Fruit fly (Drosophila melanogaster) whole organism, embryonic: Measurements from ENCODE around the gene CG5790.
A peak's percentile ranks its signal among the peaks of the same experiment; 100 is the strongest.

ENCODE experiments used
- Atf3 ChIP-seq: fragments of 200-800 bp; sonication (Bioruptor generic); optimal IDR thresholded peaks from 3 replicates; lab custom pipeline; 2016; ENCODE audit warnings: missing biosample characterization, missing genetic modification characterization
- B-H1 ChIP-seq: fragments of 200-800 bp; sonication (Bioruptor generic); IDR thresholded peaks from 3 replicates; pipeline ENCODE4 v1.3.6; 2022; ENCODE audit warnings: missing biosample characterization, missing genetic modification characterization
- B-H2 ChIP-seq: fragments of 200-800 bp; sonication (Bioruptor generic); optimal IDR thresholded peaks from 2 replicates; lab custom pipeline; 2018; ENCODE audit warnings: missing biosample characterization, mild to moderate bottlenecking, missing genetic modification characterization
- CG10274 ChIP-seq: fragments of 200-800 bp; sonication (Bioruptor generic); optimal IDR thresholded peaks from 3 replicates; lab custom pipeline; 2017; ENCODE audit warnings: missing biosample characterization, mild to moderate bottlenecking, missing genetic modification characterization
- CG10321 ChIP-seq: fragments of 200-800 bp; sonication (Bioruptor generic); IDR thresholded peaks from 2 replicates; pipeline ENCODE4 v1.3.6; 2022; ENCODE audit warnings: missing biosample characterization, missing genetic modification characterization
- CG11398 ChIP-seq: fragments of 200-800 bp; sonication (Bioruptor generic); optimal IDR thresholded peaks from 2 replicates; lab custom pipeline; 2016; ENCODE audit warnings: missing biosample characterization, missing genetic modification characterization
- CG12236 ChIP-seq: fragments of 200-800 bp; sonication (Bioruptor generic); optimal IDR thresholded peaks from 2 replicates; lab custom pipeline; 2016; ENCODE audit warnings: missing biosample characterization, missing genetic modification characterization
- CG12299 ChIP-seq: fragments of 200-800 bp; sonication (Bioruptor generic); optimal IDR thresholded peaks from 2 replicates; lab custom pipeline; 2018; ENCODE audit warnings: missing biosample characterization, mild to moderate bottlenecking, missing genetic modification characterization
- CG14014 ChIP-seq: fragments of 200-800 bp; sonication (Bioruptor generic); IDR thresholded peaks from 2 replicates; pipeline ENCODE4 v1.3.6; 2022; ENCODE audit warnings: missing biosample characterization, missing genetic modification characterization
- CG15269 ChIP-seq: fragments of 200-800 bp; sonication (Bioruptor generic); optimal IDR thresholded peaks from 2 replicates; lab custom pipeline; 2018; ENCODE audit warnings: missing biosample characterization, mild to moderate bottlenecking, missing genetic modification characterization, moderate library complexity
- CG15479 ChIP-seq: fragments of 200-800 bp; sonication (Bioruptor generic); optimal IDR thresholded peaks from 3 replicates; lab custom pipeline; 2019; ENCODE audit warnings: missing biosample characterization, mild to moderate bottlenecking, missing genetic modification characterization, moderate library complexity
- CG16813 ChIP-seq: fragments of 200-800 bp; sonication (Bioruptor generic); IDR thresholded peaks from 3 replicates; pipeline ENCODE4 v1.3.6; 2022; ENCODE audit warnings: missing biosample characterization, missing genetic modification characterization; ENCODE audit not compliant: partially characterized antibody
- CG17612 ChIP-seq: fragments of 200-800 bp; sonication (Bioruptor generic); IDR thresholded peaks from 2 replicates; pipeline ENCODE4 v1.3.6; 2022; ENCODE audit warnings: missing biosample characterization, missing genetic modification characterization
- CG30403 ChIP-seq: fragments of 200-800 bp; sonication (Bioruptor generic); optimal IDR thresholded peaks from 3 replicates; lab custom pipeline; 2016; ENCODE audit warnings: missing biosample characterization, missing genetic modification characterization
- CG3847 ChIP-seq: fragments of 200-800 bp; sonication (Bioruptor generic); IDR thresholded peaks from 2 replicates; pipeline ENCODE4 v1.3.6; 2022; ENCODE audit warnings: missing biosample characterization, missing genetic modification characterization
- CG4617 ChIP-seq: fragments of 200-800 bp; sonication (Bioruptor generic); optimal IDR thresholded peaks from 3 replicates; lab custom pipeline; 2016; ENCODE audit warnings: missing biosample characterization, missing genetic modification characterization, borderline replicate concordance
- CG5953 ChIP-seq: fragments of 200-800 bp; sonication (Bioruptor generic); IDR thresholded peaks from 2 replicates; pipeline ENCODE4 v1.3.6; 2022; ENCODE audit warnings: missing biosample characterization, missing genetic modification characterization
- CG6813 ChIP-seq: fragments of 200-800 bp; sonication (Bioruptor generic); optimal IDR thresholded peaks from 2 replicates; lab custom pipeline; 2017; ENCODE audit warnings: missing biosample characterization, missing genetic modification characterization, mild to moderate bottlenecking, moderate library complexity, missing genetic modification reagents
- CG8388 ChIP-seq: fragments of 200-800 bp; sonication (Bioruptor generic); optimal IDR thresholded peaks from 2 replicates; lab custom pipeline; 2019; ENCODE audit warnings: missing biosample characterization, mild to moderate bottlenecking, missing genetic modification characterization, moderate library complexity
- CG9932 ChIP-seq: fragments of 200-800 bp; sonication (Bioruptor generic); IDR thresholded peaks from 2 replicates; pipeline ENCODE4 v1.3.6; 2022; ENCODE audit warnings: missing biosample characterization, missing genetic modification characterization
- Fer1 ChIP-seq: fragments of 200-800 bp; sonication (Bioruptor generic); optimal IDR thresholded peaks from 2 replicates; lab custom pipeline; 2017; ENCODE audit warnings: missing biosample characterization, mild to moderate bottlenecking, missing genetic modification characterization
- H2.0 ChIP-seq: fragments of 200-800 bp; sonication (Bioruptor generic); IDR thresholded peaks from 2 replicates; pipeline ENCODE4 v1.3.6; 2022; ENCODE audit warnings: missing biosample characterization, missing genetic modification characterization
- HLHmδ ChIP-seq: fragments of 200-800 bp; sonication (Bioruptor generic); optimal IDR thresholded peaks from 2 replicates; lab custom pipeline; 2018; ENCODE audit warnings: missing biosample characterization, mild to moderate bottlenecking, missing genetic modification characterization, moderate library complexity
- Jarid2 ChIP-seq: fragments of 200-800 bp; sonication (Bioruptor generic); optimal IDR thresholded peaks from 3 replicates; lab custom pipeline; 2017; ENCODE audit warnings: mild to moderate bottlenecking, missing biosample characterization, missing genetic modification reagents, missing genetic modification characterization
- Kr ChIP-seq: fragments of 200-800 bp; sonication (Bioruptor generic); optimal IDR thresholded peaks from 2 replicates; lab custom pipeline; 2017; ENCODE audit warnings: missing biosample characterization, mild to moderate bottlenecking, missing genetic modification characterization
- Med ChIP-seq: fragments of 200-800 bp; sonication (Bioruptor generic); peaks from one replicate; lab custom pipeline; 2016; ENCODE audit warnings: missing biosample characterization, missing genetic modification characterization, mild to moderate bottlenecking, inconsistent platforms, moderate library complexity
- Usf ChIP-seq: fragments of 200-800 bp; sonication (Bioruptor generic); optimal IDR thresholded peaks from 2 replicates; lab custom pipeline; 2017; ENCODE audit warnings: missing genotype, missing biosample characterization, missing genetic modification characterization
- ci ChIP-seq: fragments of 200-800 bp; sonication (Bioruptor generic); IDR thresholded peaks from 3 replicates; pipeline ENCODE4 v1.3.6; 2022; ENCODE audit warnings: missing biosample characterization, missing genetic modification characterization
- crol ChIP-seq: fragments of 200-800 bp; sonication (Bioruptor generic); IDR thresholded peaks from 2 replicates; pipeline ENCODE4 v1.3.6; 2022; ENCODE audit warnings: missing biosample characterization, missing genetic modification characterization
- dm ChIP-seq: fragments of 200-800 bp; sonication (Bioruptor generic); optimal IDR thresholded peaks from 3 replicates; lab custom pipeline; 2016; ENCODE audit warnings: missing biosample characterization, missing genetic modification characterization
- esg ChIP-seq: fragments of 200-800 bp; sonication (Bioruptor generic); conservative IDR thresholded peaks from 2 replicates; pipeline ENCODE4 v1.3.6; 2022; ENCODE audit warnings: missing biosample characterization, missing genetic modification characterization
- ewg ChIP-seq: fragments of 200-800 bp; sonication (Bioruptor generic); optimal IDR thresholded peaks from 3 replicates; lab custom pipeline; 2017; ENCODE audit warnings: mild to moderate bottlenecking, missing biosample characterization, missing genetic modification reagents, missing genetic modification characterization
- fd96Cb ChIP-seq: fragments of 200-800 bp; sonication (Bioruptor generic); optimal IDR thresholded peaks from 2 replicates; lab custom pipeline; 2018; ENCODE audit warnings: missing biosample characterization, mild to moderate bottlenecking, missing genetic modification characterization, moderate library complexity
- gem ChIP-seq: fragments of 200-800 bp; sonication (Bioruptor generic); optimal IDR thresholded peaks from 2 replicates; lab custom pipeline; 2019; ENCODE audit warnings: missing biosample characterization, mild to moderate bottlenecking, missing genetic modification characterization, moderate library complexity
- klu ChIP-seq: fragments of 200-800 bp; sonication (Bioruptor generic); IDR thresholded peaks from 2 replicates; pipeline ENCODE4 v1.3.6; 2022; ENCODE audit warnings: missing biosample characterization, missing genetic modification characterization
- knrl ChIP-seq: fragments of 200-800 bp; sonication (Bioruptor generic); IDR thresholded peaks from 3 replicates; pipeline ENCODE4 v1.3.6; 2022; ENCODE audit warnings: missing biosample characterization, missing genetic modification characterization; ENCODE audit not compliant: partially characterized antibody
- lilli ChIP-seq: fragments of 200-800 bp; sonication (Bioruptor generic); optimal IDR thresholded peaks from 3 replicates; lab custom pipeline; 2016; ENCODE audit warnings: missing biosample characterization, missing genetic modification characterization
- mirr ChIP-seq: fragments of 200-800 bp; sonication (Bioruptor generic); optimal IDR thresholded peaks from 3 replicates; lab custom pipeline; 2018; ENCODE audit warnings: missing biosample characterization, mild to moderate bottlenecking, missing genetic modification characterization
- nerfin-1 ChIP-seq: fragments of 200-800 bp; sonication (Bioruptor generic); optimal IDR thresholded peaks from 3 replicates; lab custom pipeline; 2019; ENCODE audit warnings: missing biosample characterization, mild to moderate bottlenecking, missing genetic modification characterization, moderate library complexity
- nom ChIP-seq: fragments of 200-800 bp; sonication (Bioruptor generic); optimal IDR thresholded peaks from 2 replicates; lab custom pipeline; 2017; ENCODE audit warnings: missing biosample characterization, missing genetic modification characterization, mild to moderate bottlenecking, moderate library complexity, missing genetic modification reagents
- otp ChIP-seq: fragments of 200-800 bp; sonication (Bioruptor generic); IDR thresholded peaks from 3 replicates; pipeline ENCODE4, ENCODE4 v1.3.6; 2022; ENCODE audit warnings: missing biosample characterization, missing genetic modification characterization
- pan ChIP-seq, 4 experiments: fragments of >200 bp in 3 of 4; fragments of 200-800 bp in 1 of 4; sonication (Bioruptor generic) in 1 of 4; optimal IDR thresholded peaks in 3 of 4; IDR thresholded peaks in 1 of 4; 2 replicates each; pipeline versions ENCODE4 v1.3.6 to Lab custom; 2017 to 2022; ENCODE audit warnings: missing biosample characterization in 2 of 4, missing genetic modification characterization in 2 of 4, mixed read lengths in 1 of 4
- rib ChIP-seq: fragments of 200-800 bp; sonication (Bioruptor generic); IDR thresholded peaks from 2 replicates; pipeline ENCODE4 v1.3.6; 2022; ENCODE audit warnings: missing biosample characterization, missing genetic modification characterization
- row ChIP-seq: fragments of 200-800 bp; sonication (Bioruptor generic); IDR thresholded peaks from 3 replicates; pipeline ENCODE4 v1.3.6; 2022; ENCODE audit warnings: missing biosample characterization, missing genetic modification characterization
- sisA ChIP-seq: fragments of 200-800 bp; sonication (Bioruptor generic); IDR thresholded peaks from 2 replicates; pipeline ENCODE4 v1.3.6; 2022; ENCODE audit warnings: missing biosample characterization, missing genetic modification characterization
- trh ChIP-seq: fragments of 200-800 bp; sonication (Bioruptor generic); optimal IDR thresholded peaks from 2 replicates; lab custom pipeline; 2016; ENCODE audit warnings: missing biosample characterization, missing genetic modification characterization
- tx ChIP-seq: fragments of 200-800 bp; sonication (Bioruptor generic); optimal IDR thresholded peaks from 2 replicates; lab custom pipeline; 2016; ENCODE audit warnings: missing biosample characterization, missing genetic modification characterization
- vfl ChIP-seq: fragments of 200-800 bp; sonication (Bioruptor generic); optimal IDR thresholded peaks from 2 replicates; lab custom pipeline; 2016; ENCODE audit warnings: missing biosample characterization, missing genetic modification characterization

Gene CG5790

DNA sequence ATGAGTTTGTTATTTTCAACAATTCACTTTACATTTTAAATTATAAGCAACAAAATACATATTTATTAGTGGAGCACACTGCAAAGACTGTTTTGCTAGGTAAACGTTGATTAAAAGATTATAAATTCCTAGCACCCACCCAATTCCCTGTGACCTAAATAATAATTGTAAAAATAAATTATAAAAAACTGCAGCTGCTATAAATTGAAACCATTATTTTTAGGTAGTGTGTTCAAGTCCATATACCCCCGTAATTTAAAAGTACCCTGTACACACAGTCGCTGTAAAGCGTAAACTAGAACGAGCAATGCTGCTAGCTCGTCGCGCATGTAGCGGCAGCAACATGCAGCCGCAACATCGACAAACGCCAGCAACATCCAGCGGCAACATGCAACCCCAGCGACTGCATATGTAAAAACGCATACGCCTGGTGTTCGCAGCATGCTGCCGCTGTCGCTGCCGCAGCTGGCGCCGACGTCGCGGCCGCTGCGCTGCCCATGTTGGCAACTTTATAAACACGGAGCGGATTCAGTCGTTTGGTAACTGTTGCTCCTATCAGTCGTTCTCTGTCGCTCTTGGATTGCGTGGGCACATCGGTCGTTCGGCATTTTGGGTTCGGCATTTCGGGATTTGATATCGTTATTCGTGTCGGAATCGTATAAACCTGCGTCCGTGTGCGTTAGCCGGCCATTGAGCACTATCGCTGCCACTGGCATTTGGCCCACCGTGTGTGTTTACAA is 25.1 kb downstream of the CG5790 start, which contains the start of gene Fas3 (continued):
- TF ChIP-seq CG16813 (GFP tag; lab: Robert Waterston, UW) (peak; percentile 44; the same call in 1 of the 3 replicates), vfl (GFP tag; lab: Kevin White, UChicago) (no peak), crol (GFP tag; lab: Robert Waterston, UW) (no peak; the same call in 1 of the 2 replicates), CG15479 (peak; percentile 43), pan (optimal IDR thresholded peaks at IDR 0.05; lab: Kevin White, UChicago) (no peak), pan (GFP tag; optimal IDR thresholded peaks at IDR 0.05 in 1 of 2, IDR thresholded peaks at IDR 0.05 in 1 of 2) (peak in 1 of 2 experiments; percentile 29), row (GFP tag; lab: Robert Waterston, UW) (no peak; the same call in 2 of the 3 replicates), CG8388 (peak; percentile 21), CG6813 (GFP tag; lab: Kevin White, UChicago) (peak; percentile 47), Kr (GFP tag; lab: Kevin White, UChicago) (no peak), CG5953 (GFP tag; lab: Robert Waterston, UW) (no peak), CG9932 (GFP tag; lab: Robert Waterston, UW) (peak; percentile 26; the same call in 1 of the 2 replicates), B-H1 (GFP tag; lab: Robert Waterston, UW) (no peak; the same call in 2 of the 3 replicates), Jarid2 (GFP tag; lab: Kevin White, UChicago) (peak; percentile 98), sisA (GFP tag; lab: Robert Waterston, UW) (no peak), B-H2 (GFP tag; lab: Kevin White, UChicago) (peak; percentile 3), trh (no peak), CG14014 (GFP tag; lab: Robert Waterston, UW) (no peak; the same call in 1 of the 2 replicates), CG10274 (GFP tag; lab: Kevin White, UChicago) (no peak), otp (GFP tag; lab: Robert Waterston, UW) (peak; percentile 33; the same call in 1 of the 3 replicates), CG12236 (GFP tag; lab: Kevin White, UChicago) (no peak), rib (GFP tag; lab: Robert Waterston, UW) (0 out of 2 replicates have a peak, but pooled peaks have one; percentile 19), CG11398 (GFP tag; lab: Kevin White, UChicago) (no peak), tx (GFP tag; lab: Kevin White, UChicago) (no peak), knrl (GFP tag; lab: Robert Waterston, UW) (peak; percentile 46; the same call in 2 of the 3 replicates), ewg (no peak), Fer1 (GFP tag; lab: Kevin White, UChicago) (peak; percentile 64), fd96Cb (tag; lab: Kevin White, UChicago) (no peak), CG3847 (GFP tag; lab: Robert Waterston, UW) (no peak), CG30403 (no peak), lilli (peak; percentile 8), dm (GFP tag; lab: Kevin White, UChicago) (no peak), gem (tag; lab: Kevin White, UChicago) (peak; percentile 33), klu (no peak), CG17612 (GFP tag; lab: Robert Waterston, UW) (no peak), esg (GFP tag; lab: Robert Waterston, UW) (no peak), Usf (GFP tag; lab: Kevin White, UChicago) (no peak), ci (peak; percentile 81), H2.0 (GFP tag; lab: Robert Waterston, UW) (no peak), HLHmδ (GFP tag; lab: Kevin White, UChicago) (peak; percentile 62), mirr (peak; percentile 67), CG12299 (no peak), nom (GFP tag; lab: Kevin White, UChicago) (peak; percentile 6), CG10321 (GFP tag; lab: Robert Waterston, UW) (peak; percentile 32; the same call in 1 of the 2 replicates), CG15269 (tag; lab: Kevin White, UChicago) (peak; percentile 6), CG4617 (GFP tag; lab: Kevin White, UChicago) (no peak), nerfin-1 (peak; percentile 21), Med (GFP tag; lab: Kevin White, UChicago) (peak; percentile 93), Atf3 (GFP tag; lab: Kevin White, UChicago) (no peak)
